Worm (Caenorhabditis elegans) whole organism, young adult: Measurements from ENCODE around the gene str-40.

ENCODE experiments used
- B0261.1 ChIP-seq: sonication (generic microtip); optimal IDR thresholded peaks from 2 replicates; lab custom pipeline; 2016; ENCODE audit warnings: mild to moderate bottlenecking, missing genetic modification characterization, moderate library complexity, missing compliant biosample characterization
- T26A5.8 ChIP-seq: sonication (generic microtip); optimal IDR thresholded peaks from 2 replicates; lab custom pipeline; 2016; ENCODE audit warnings: missing genetic modification characterization, missing compliant biosample characterization
- attf-3 ChIP-seq: fragments of 200-800 bp; sonication (Bioruptor generic); conservative IDR thresholded peaks from 2 replicates; pipeline ENCODE4 v1.3.6; 2022; ENCODE audit warnings: missing genetic modification reagents, missing genetic modification characterization, missing compliant biosample characterization
- bed-1 ChIP-seq: fragments of 200-800 bp; sonication (Bioruptor generic); IDR thresholded peaks from 2 replicates; pipeline ENCODE4 v1.3.6; 2022; ENCODE audit warnings: missing genetic modification reagents, missing genetic modification characterization, missing compliant biosample characterization
- dpff-1 ChIP-seq: sonication (generic microtip); optimal IDR thresholded peaks from 2 replicates; lab custom pipeline; 2017; ENCODE audit warnings: mild to moderate bottlenecking, missing genetic modification characterization, missing compliant biosample characterization
- hrde-1 ChIP-seq: sonication (generic microtip); optimal IDR thresholded peaks from 2 replicates; lab custom pipeline; 2016; ENCODE audit warnings: missing genetic modification characterization, mild to moderate bottlenecking, missing compliant biosample characterization, moderate library complexity, missing genotype, missing genetic modification reagents, borderline replicate concordance
- lin-26 ChIP-seq: fragments of 200-800 bp; sonication (Bioruptor generic); IDR thresholded peaks from 2 replicates; pipeline ENCODE4 v1.3.6; 2022; ENCODE audit warnings: missing genetic modification reagents, missing genetic modification characterization, missing compliant biosample characterization
- nhr-80 ChIP-seq: sonication (generic microtip); optimal IDR thresholded peaks from 2 replicates; lab custom pipeline; 2016; ENCODE audit warnings: missing genetic modification characterization, missing compliant biosample characterization
- sdz-38 ChIP-seq: sonication (generic microtip); optimal IDR thresholded peaks from 2 replicates; lab custom pipeline; 2016; ENCODE audit warnings: missing genotype, missing genetic modification characterization, missing compliant biosample characterization
- unc-62 ChIP-seq: fragments of 150-350 bp; optimal IDR thresholded peaks from 2 replicates; lab custom pipeline; 2014; ENCODE audit warnings: missing biosample characterization, missing genetic modification reagents, missing genetic modification characterization

Gene str-40

ce11 chrV:3028205-3028604 is 40.8 kb downstream of the str-40 start, which contains the start of gene asp-7:
Gene asp-7 (plus strand): TSS chrV:3028285.
- TF ChIP-seq bed-1 (GFP tag; lab: Robert Waterston, UW) (no peak), T26A5.8 (tag; lab: Kevin White, UChicago) (no peak)

ce11 chrV:3024274-3024673 is 44.7 kb downstream of the str-40 start, which contains the start of gene asp-8:
Gene asp-8 (plus strand): TSS chrV:3024549.
- TF ChIP-seq nhr-80 (peak; percentile 9), lin-26 (GFP tag; lab: Robert Waterston, UW) (no peak)
- TF ChIP-seq, all 124 proteins: peak for 1

- no peak for TF ChIP-seq attf-3 (GFP tag; lab: Robert Waterston, UW)
- TF ChIP-seq sdz-38 (tag; lab: Kevin White, UChicago), result no peak
- TF ChIP-seq unc-62 (GFP tag; lab: Kevin White, UChicago), result no peak
- TF ChIP-seq B0261.1 (tag; lab: Kevin White, UChicago), result no peak
- TF ChIP-seq hrde-1 (tag; lab: Kevin White, UChicago), result no peak
- no peak for TF ChIP-seq dpff-1 (tag; lab: Kevin White, UChicago)
These were observed 47.7 kb downstream of the str-40 start, which contains the start of gene irld-12 for ce11 chrV:3021306-3021705. Gene irld-12 (minus strand): TSS chrV:3021406.
